Fruit fly (Drosophila melanogaster): Measurements from ENCODE around the gene htt.

DNA sequence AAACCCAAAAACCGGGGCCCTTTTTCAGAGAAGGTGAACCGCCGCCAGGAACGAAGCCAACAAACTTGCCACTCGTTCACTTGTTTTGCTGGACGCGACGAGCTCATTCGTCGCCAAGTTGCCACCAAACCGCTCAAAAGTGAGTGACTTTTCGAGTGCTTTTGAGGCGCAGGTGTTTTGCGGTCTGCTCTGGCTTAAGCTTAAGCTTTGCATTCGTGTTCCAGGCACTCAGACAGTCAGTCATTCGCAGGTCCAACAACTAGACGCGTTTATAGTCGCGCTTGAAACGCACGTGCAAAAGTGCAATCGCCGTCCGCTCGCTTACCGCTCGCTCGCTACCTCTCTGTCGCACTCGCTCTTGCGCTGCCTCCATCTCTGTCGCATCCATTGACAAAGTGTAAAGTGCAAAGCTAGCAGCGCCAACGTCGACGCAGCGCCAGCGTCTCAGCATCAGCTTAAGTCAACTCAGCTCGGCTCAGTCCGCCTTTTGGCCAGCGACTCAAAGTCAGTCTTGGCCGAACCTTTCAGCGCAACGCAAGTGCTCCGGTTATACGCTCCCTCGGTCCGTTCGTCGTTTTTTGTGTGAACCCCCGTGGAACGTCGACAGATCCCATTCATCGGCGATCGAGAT, 14.1 kb upstream of the htt start:
- TF ChIP-seq fru (GFP tag; optimal IDR thresholded peaks at IDR 0.05) (peak; percentile 23), lola (GFP tag; optimal IDR thresholded peaks at IDR 0.05) (no peak), br (GFP tag; optimal IDR thresholded peaks at IDR 0.05) (no peak), sv (GFP tag; optimal IDR thresholded peaks at IDR 0.05) (no peak)

All from whole organism, wandering third instar larva.